Fruit fly (Drosophila melanogaster) Kc167 (cell line): Measurements from ENCODE around the gene CG7573.

Experiments used
- Sin3A ChIP-seq: fragments of >200 bp; optimal IDR thresholded peaks from 2 replicates; lab custom pipeline; 2018; ENCODE audit warnings: missing external identifiers
- h ChIP-seq: fragments of >200 bp; optimal IDR thresholded peaks from 3 replicates; lab custom pipeline; 2018; ENCODE audit warnings: missing external identifiers
- psq ChIP-seq: fragments of >200 bp; optimal IDR thresholded peaks from 2 replicates; lab custom pipeline; 2017; ENCODE audit warnings: missing external identifiers
- ttk ChIP-seq: sonication (Bioruptor generic); optimal IDR thresholded peaks from 2 replicates; lab custom pipeline; 2017; ENCODE audit warnings: missing external identifiers

DNA sequence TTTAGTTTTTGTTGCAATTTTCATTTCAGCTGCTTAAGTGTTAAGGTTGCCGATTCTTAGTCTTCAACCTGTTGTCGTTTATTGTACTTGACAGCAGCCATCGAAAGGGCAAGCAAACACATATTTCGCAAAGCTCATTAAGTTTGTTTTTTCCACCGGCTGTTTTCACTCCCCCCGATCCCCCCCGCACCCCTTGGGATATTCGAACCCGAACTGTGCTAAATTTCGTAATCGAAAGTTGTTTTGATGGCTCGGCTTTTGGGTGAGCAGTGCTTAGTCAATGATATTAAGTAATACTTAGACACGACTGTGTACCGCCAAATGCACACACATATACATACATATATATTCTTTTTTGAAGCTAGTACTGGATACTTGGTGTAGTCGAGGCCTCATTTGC lies 47.6 kb upstream of the CG7573 start:
- TF ChIP-seq h (lab: Kevin White, UChicago) (no peak), psq (lab: Kevin White, UChicago) (no peak), Sin3A (lab: Kevin White, UChicago) (no peak), ttk (no peak)
